Worm (Caenorhabditis elegans): ENCODE results near the gene srab-8.

srab-8 gene

DNA sequence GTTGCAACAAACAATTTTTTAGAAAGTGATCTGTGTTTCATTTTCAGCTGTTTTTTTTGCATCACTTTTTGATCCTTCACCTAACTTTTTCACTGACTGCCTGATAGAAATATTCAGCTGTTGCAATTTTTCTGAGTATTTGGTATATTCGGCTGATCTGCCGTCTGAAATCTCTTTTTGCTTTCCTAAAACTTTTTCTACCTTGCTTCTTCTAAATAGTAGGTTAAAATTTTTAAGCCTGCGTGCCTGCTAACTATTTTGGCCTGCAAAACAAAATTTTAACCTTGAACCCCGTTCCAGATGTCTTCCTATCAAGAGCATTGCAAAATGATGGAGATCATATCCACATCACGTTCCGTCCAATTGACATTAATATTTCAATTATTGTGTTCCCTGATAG is at the start of gene srab-8:
TSS of gene srab-8 (plus strand) at position 301 of the 400 bp plus-strand sequence.
- TF ChIP-seq unc-3 (GFP tag; conservative IDR thresholded peaks at IDR 0.05) (no peak), unc-3 (tag; optimal IDR thresholded peaks at IDR 0.05) (no peak), odd-2 (tag; optimal IDR thresholded peaks at IDR 0.05) (no peak), fkh-6 (tag; optimal IDR thresholded peaks at IDR 0.05) (no peak), nfya-1 (tag; optimal IDR thresholded peaks at IDR 0.05) (no peak), ets-4 (tag; optimal IDR thresholded peaks at IDR 0.05) (no peak), pat-9 (tag; optimal IDR thresholded peaks at IDR 0.05) (no peak), ceh-19 (GFP tag; optimal IDR thresholded peaks at IDR 0.05) (no peak), mec-3 (tag; optimal IDR thresholded peaks at IDR 0.05; ENCODE audit: borderline replicate concordance) (no peak), tbx-2 (tag; optimal IDR thresholded peaks at IDR 0.05) (no peak), K09A11.1 (tag; optimal IDR thresholded peaks at IDR 0.05; ENCODE audit: insufficient read depth) (no peak), pqm-1 (tag; optimal IDR thresholded peaks at IDR 0.05) (no peak), T23F11.4 (GFP tag; optimal IDR thresholded peaks at IDR 0.05) (no peak), F13H6.1 (tag; optimal IDR thresholded peaks at IDR 0.05) (no peak), nhr-11 (tag; optimal IDR thresholded peaks at IDR 0.05) (no peak), hlh-13 (GFP tag; optimal IDR thresholded peaks at IDR 0.05) (no peak), eyg-1 (tag; optimal IDR thresholded peaks at IDR 0.05) (no peak)

DNA sequence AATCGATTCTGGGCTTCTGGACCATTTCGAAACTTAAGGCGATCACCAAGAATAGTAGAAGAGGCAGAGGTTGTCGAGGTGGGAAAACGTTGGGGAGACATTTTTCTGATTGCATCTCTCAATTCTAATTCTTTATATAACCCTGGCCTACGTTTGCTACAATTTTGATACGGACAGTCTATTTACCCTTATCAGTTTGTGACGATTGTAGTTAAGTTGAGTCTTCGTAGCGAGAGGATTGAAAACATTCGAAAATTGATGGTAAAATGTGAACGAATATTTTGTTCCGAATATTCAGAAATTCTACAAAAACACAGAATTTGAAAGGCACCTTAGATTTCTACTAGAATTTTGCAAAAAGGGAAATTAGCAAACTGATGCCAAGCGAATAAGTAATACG is 48.6 kb upstream of the srab-8 start, which contains the start of gene Y73C8C.10:
TSS of gene Y73C8C.10 (minus strand) at position 101 of the 400 bp plus-strand sequence.
- TF ChIP-seq rnt-1 (tag; optimal IDR thresholded peaks at IDR 0.05) (no peak), sdc-2 (tag; optimal IDR thresholded peaks at IDR 0.05) (no peak), ceh-2 (tag; optimal IDR thresholded peaks at IDR 0.05) (no peak), syd-9 (tag; optimal IDR thresholded peaks at IDR 0.05) (no peak), ztf-16 (tag; optimal IDR thresholded peaks at IDR 0.05) (no peak), ceh-19 (GFP tag; optimal IDR thresholded peaks at IDR 0.05) (no peak), T23F11.4 (GFP tag; optimal IDR thresholded peaks at IDR 0.05) (no peak), ceh-18 (tag; optimal IDR thresholded peaks at IDR 0.05) (no peak), ceh-14 (tag; optimal IDR thresholded peaks at IDR 0.05) (no peak), pat-9 (tag; optimal IDR thresholded peaks at IDR 0.05) (no peak), K02D7.2 (tag; optimal IDR thresholded peaks at IDR 0.05) (no peak), odd-2 (tag; optimal IDR thresholded peaks at IDR 0.05) (no peak), lin-11 (tag; optimal IDR thresholded peaks at IDR 0.05) (no peak)

DNA sequence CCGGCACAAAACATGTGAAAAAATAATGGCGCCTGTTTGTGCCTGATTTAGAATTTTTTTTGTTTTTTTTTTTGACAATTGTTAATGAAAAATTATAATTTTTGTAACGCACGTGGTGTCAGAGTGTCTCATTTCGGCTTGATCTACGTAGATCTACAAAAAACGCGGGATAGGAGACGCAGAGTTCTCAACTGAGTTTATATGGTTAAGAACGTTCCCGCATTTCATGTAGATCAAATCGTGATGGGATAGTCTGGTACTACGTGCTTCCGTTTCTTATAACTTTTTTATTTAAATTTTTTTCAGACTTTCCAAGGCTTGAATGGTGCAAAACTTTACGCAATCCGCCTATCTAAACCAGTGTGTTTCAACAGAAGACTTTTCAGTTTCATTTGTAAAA is 47.5 kb upstream of the srab-8 start, which contains the start of gene tat-6:
TSS of gene tat-6 (plus strand) at position 301 of the 400 bp plus-strand sequence.
- TF ChIP-seq nfya-1 (tag; optimal IDR thresholded peaks at IDR 0.05) (no peak), pat-9 (tag; optimal IDR thresholded peaks at IDR 0.05) (no peak), fkh-10 (GFP tag; optimal IDR thresholded peaks at IDR 0.05) (no peak), ets-4 (tag; optimal IDR thresholded peaks at IDR 0.05) (no peak), hlh-15 (tag; optimal IDR thresholded peaks at IDR 0.05) (no peak), dve-1 (tag; optimal IDR thresholded peaks at IDR 0.05) (no peak), mec-3 (tag; optimal IDR thresholded peaks at IDR 0.05; ENCODE audit: borderline replicate concordance) (no peak), ceh-19 (GFP tag; optimal IDR thresholded peaks at IDR 0.05) (no peak), dmd-4 (tag; optimal IDR thresholded peaks at IDR 0.05; ENCODE audit: borderline replicate concordance) (no peak), ztf-16 (tag; optimal IDR thresholded peaks at IDR 0.05) (no peak), elt-2 (tag; optimal IDR thresholded peaks at IDR 0.05) (no peak), pha-2 (tag; optimal IDR thresholded peaks at IDR 0.05) (no peak), pag-3 (tag; optimal IDR thresholded peaks at IDR 0.05; ENCODE audit: borderline replicate concordance) (no peak), unc-86 (tag; optimal IDR thresholded peaks at IDR 0.05) (no peak), pax-1 (tag; optimal IDR thresholded peaks at IDR 0.05) (no peak), nhr-232 (tag; optimal IDR thresholded peaks at IDR 0.05) (no peak), sdc-2 (tag; optimal IDR thresholded peaks at IDR 0.05) (no peak)

DNA sequence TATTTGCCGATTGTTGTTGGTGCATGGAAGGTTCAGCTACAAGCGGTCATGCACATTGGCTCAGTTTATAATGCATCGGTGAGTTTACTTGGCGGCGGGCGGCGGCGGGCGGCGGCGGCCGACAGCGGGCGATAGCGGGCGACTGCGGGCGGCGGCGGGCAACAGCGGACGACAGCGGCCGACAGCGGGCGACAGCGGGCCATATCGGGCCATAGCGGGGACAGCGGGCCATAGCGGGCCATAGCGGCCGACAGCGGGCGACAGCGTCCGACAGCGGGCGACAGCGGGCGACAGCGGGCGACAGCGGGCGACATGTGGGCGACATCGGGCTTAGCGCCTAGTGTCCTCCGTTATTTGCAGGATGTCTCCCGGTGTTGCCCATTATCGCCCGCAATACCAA is 44.1 kb upstream of the srab-8 start:
- TF ChIP-seq ceh-48 (tag; optimal IDR thresholded peaks at IDR 0.05) (no peak), tbx-7 (tag; optimal IDR thresholded peaks at IDR 0.05) (no peak), madf-2 (tag; optimal IDR thresholded peaks at IDR 0.05) (no peak)
